Fruit fly (Drosophila melanogaster) whole organism, wandering third instar larva: ENCODE results near the gene BuGZ.

Experiments used
- Abd-B ChIP-seq: fragments of >200 bp; optimal IDR thresholded peaks from 2 replicates; lab custom pipeline; 2017; ENCODE audit warnings: missing biosample characterization, missing genetic modification characterization
- CG9705 ChIP-seq: fragments of 200-800 bp; sonication (Bioruptor generic); optimal IDR thresholded peaks from 2 replicates; lab custom pipeline; 2018; ENCODE audit warnings: missing biosample characterization, mild to moderate bottlenecking, missing genetic modification characterization
- Myc ChIP-seq: fragments of >200 bp; optimal IDR thresholded peaks from 2 replicates; lab custom pipeline; 2017
- N ChIP-seq: fragments of >200 bp; optimal IDR thresholded peaks from 2 replicates; lab custom pipeline; 2018; ENCODE audit warnings: missing biosample characterization, missing external identifiers, missing genetic modification characterization
- OdsH ChIP-seq: fragments of 200-800 bp; sonication (Bioruptor generic); optimal IDR thresholded peaks from 2 replicates; lab custom pipeline; 2016; ENCODE audit warnings: missing biosample characterization, mild to moderate bottlenecking, missing genetic modification characterization
- fru ChIP-seq: fragments of 200-800 bp; sonication (Bioruptor generic); optimal IDR thresholded peaks from 3 replicates; lab custom pipeline; 2016; ENCODE audit warnings: missing biosample characterization, mild to moderate bottlenecking, missing genetic modification characterization
- h ChIP-seq: fragments of 200-800 bp; sonication (Bioruptor generic); optimal IDR thresholded peaks from 3 replicates; lab custom pipeline; 2016; ENCODE audit warnings: missing biosample characterization, mild to moderate bottlenecking, missing genetic modification characterization
- jim ChIP-seq: fragments of 175-275, 200-325 bp; sonication (Bioruptor generic); optimal IDR thresholded peaks from 2 replicates; lab custom pipeline; 2016; ENCODE audit warnings: missing biosample characterization, mild to moderate bottlenecking, missing genetic modification characterization
- lola ChIP-seq: fragments of >200 bp; optimal IDR thresholded peaks from 2 replicates; lab custom pipeline; 2017; ENCODE audit warnings: missing biosample characterization, missing genetic modification characterization
- pan ChIP-seq: fragments of >200 bp; optimal IDR thresholded peaks from 2 replicates; lab custom pipeline; 2017
- psq ChIP-seq: fragments of 200-800 bp; sonication (Bioruptor generic); optimal IDR thresholded peaks from 3 replicates; lab custom pipeline; 2017; ENCODE audit warnings: missing biosample characterization, mild to moderate bottlenecking, missing genetic modification characterization, moderate library complexity
- usp ChIP-seq: fragments of >200 bp; optimal IDR thresholded peaks from 2 replicates; lab custom pipeline; 2017; ENCODE audit warnings: missing biosample characterization, missing genetic modification characterization

DNA sequence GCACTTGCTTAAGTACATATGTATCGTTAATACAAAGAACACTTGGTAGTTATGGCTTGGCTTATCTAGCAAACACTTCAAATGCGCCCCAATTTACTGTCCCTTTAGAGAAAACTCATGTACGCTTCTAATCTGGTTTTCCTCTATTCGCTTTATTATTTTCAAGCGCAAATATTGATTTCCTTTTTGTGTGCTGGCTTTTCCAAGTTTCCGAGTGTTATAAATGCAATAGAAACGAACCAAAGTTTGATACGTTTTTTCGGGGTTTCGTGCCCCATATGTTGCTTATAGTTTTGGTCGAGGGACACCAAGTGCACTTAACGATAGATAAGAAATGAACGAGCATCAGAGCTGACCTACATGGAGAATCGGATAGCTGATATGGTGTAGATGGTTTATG is 29.3 kb upstream of the BuGZ start:
- no peak for TF ChIP-seq pan (lab: Kevin White, UChicago)
- no peak for TF ChIP-seq CG9705
- no peak for TF ChIP-seq h (GFP tag; lab: Kevin White, UChicago)
- TF ChIP-seq usp, result no peak
- no peak for TF ChIP-seq lola (GFP tag; lab: Kevin White, UChicago)
- TF ChIP-seq fru (GFP tag; lab: Kevin White, UChicago), result no peak
- no peak for TF ChIP-seq Abd-B (GFP tag; lab: Kevin White, UChicago)
- no peak for TF ChIP-seq Myc
- TF ChIP-seq jim (GFP tag; lab: Kevin White, UChicago), result no peak
- TF ChIP-seq N (GFP tag; lab: Kevin White, UChicago), result no peak
- TF ChIP-seq psq (GFP tag; lab: Kevin White, UChicago), result no peak
- TF ChIP-seq OdsH, result no peak
